Fruit fly (Drosophila melanogaster) whole organism, embryonic: ENCODE data around the gene CG8483.

Experiments
- ATbp ChIP-seq: fragments of 200-800 bp; sonication (Bioruptor generic); optimal IDR thresholded peaks from 2 replicates; lab custom pipeline; 2017; ENCODE audit warnings: missing biosample characterization, mild to moderate bottlenecking, missing genetic modification characterization, missing genetic modification reagents
- Asciz ChIP-seq: fragments of 200-800 bp; sonication (Bioruptor generic); optimal IDR thresholded peaks from 2 replicates; lab custom pipeline; 2017; ENCODE audit warnings: missing biosample characterization, mild to moderate bottlenecking, missing genetic modification characterization, missing genetic modification reagents
- BEAF-32 ChIP-seq: fragments of 200-800 bp; sonication (Bioruptor generic); optimal IDR thresholded peaks from 3 replicates; lab custom pipeline; 2017; ENCODE audit warnings: missing biosample characterization, missing genetic modification characterization, mild to moderate bottlenecking, moderate library complexity, missing genetic modification reagents
- Blimp-1 ChIP-seq: fragments of 200-800 bp; sonication (Bioruptor generic); optimal IDR thresholded peaks from 3 replicates; lab custom pipeline; 2018; ENCODE audit warnings: missing biosample characterization, missing genetic modification characterization, mild to moderate bottlenecking, moderate library complexity, missing genetic modification reagents
- Bteb2 ChIP-seq: fragments of 200-800 bp; sonication (Bioruptor generic); optimal IDR thresholded peaks from 2 replicates; lab custom pipeline; 2016; ENCODE audit warnings: missing biosample characterization, missing genetic modification characterization
- CG12659 ChIP-seq: fragments of 200-800 bp; sonication (Bioruptor generic); optimal IDR thresholded peaks from 3 replicates; lab custom pipeline; 2017; ENCODE audit warnings: mild to moderate bottlenecking, missing biosample characterization, missing genetic modification reagents, missing genetic modification characterization
- CG15601 ChIP-seq: fragments of 200-800 bp; sonication (Bioruptor generic); optimal IDR thresholded peaks from 3 replicates; lab custom pipeline; 2019; ENCODE audit warnings: missing biosample characterization, mild to moderate bottlenecking, missing genetic modification characterization, moderate library complexity
- CG17385 ChIP-seq: fragments of 200-800 bp; sonication (Bioruptor generic); optimal IDR thresholded peaks from 3 replicates; lab custom pipeline; 2018; ENCODE audit warnings: missing biosample characterization, mild to moderate bottlenecking, missing genetic modification characterization
- CG17829 ChIP-seq: fragments of 200-800 bp; optimal IDR thresholded peaks from 2 replicates; lab custom pipeline; 2019; ENCODE audit warnings: missing biosample characterization, mild to moderate bottlenecking, missing genetic modification characterization, moderate library complexity
- CG18764 ChIP-seq: fragments of 200-800 bp; sonication (Bioruptor generic); optimal IDR thresholded peaks from 3 replicates; lab custom pipeline; 2016; ENCODE audit warnings: missing biosample characterization, missing genetic modification characterization
- CG2129 ChIP-seq: fragments of 200-800 bp; sonication (Bioruptor generic); IDR thresholded peaks from 2 replicates; pipeline ENCODE4 v1.3.6; 2022; ENCODE audit warnings: missing biosample characterization, missing genetic modification characterization; ENCODE audit not compliant: partially characterized antibody
- CG3163 ChIP-seq: fragments of 200-800 bp; sonication (Bioruptor generic); optimal IDR thresholded peaks from 3 replicates; lab custom pipeline; 2016; ENCODE audit warnings: missing biosample characterization, missing genetic modification characterization
- CG6813 ChIP-seq: fragments of 200-800 bp; sonication (Bioruptor generic); optimal IDR thresholded peaks from 2 replicates; lab custom pipeline; 2017; ENCODE audit warnings: missing biosample characterization, missing genetic modification characterization, mild to moderate bottlenecking, moderate library complexity, missing genetic modification reagents
- CG9437 ChIP-seq: fragments of 200-800 bp; sonication (Bioruptor generic); optimal IDR thresholded peaks from 2 replicates; lab custom pipeline; 2018; ENCODE audit warnings: missing biosample characterization, mild to moderate bottlenecking, missing genetic modification characterization
- CG9876 ChIP-seq: fragments of 200-800 bp; sonication (Bioruptor generic); optimal IDR thresholded peaks from 2 replicates; lab custom pipeline; 2016; ENCODE audit warnings: missing biosample characterization, missing genetic modification characterization
- Dll ChIP-seq: fragments of 200-800 bp; sonication (Bioruptor generic); IDR thresholded peaks from 4 replicates; pipeline ENCODE4 v1.3.6; 2022; ENCODE audit warnings: missing biosample characterization, missing genetic modification characterization; ENCODE audit not compliant: partially characterized antibody
- Dp ChIP-seq: fragments of 200-800 bp; sonication (Bioruptor generic); optimal IDR thresholded peaks from 2 replicates; lab custom pipeline; 2018; ENCODE audit warnings: missing biosample characterization, mild to moderate bottlenecking, missing genetic modification characterization, moderate library complexity
- Fer3 ChIP-seq: fragments of 200-800 bp; sonication (Bioruptor generic); optimal IDR thresholded peaks from 2 replicates; lab custom pipeline; 2018; ENCODE audit warnings: missing biosample characterization, mild to moderate bottlenecking, missing genetic modification characterization, moderate library complexity
- GATAe ChIP-seq: fragments of 200-800 bp; sonication (Bioruptor generic); conservative IDR thresholded peaks from 2 replicates; pipeline ENCODE4 v1.3.6; 2022; ENCODE audit warnings: missing biosample characterization, missing genetic modification characterization
- H15 ChIP-seq: fragments of 200-800 bp; sonication (Bioruptor generic); IDR thresholded peaks from 3 replicates; pipeline ENCODE4 v1.3.6; 2022; ENCODE audit warnings: missing biosample characterization, missing genetic modification characterization
- HLH4C ChIP-seq: fragments of 200-800 bp; sonication (Bioruptor generic); IDR thresholded peaks from 3 replicates; pipeline ENCODE4 v1.3.6; 2022; ENCODE audit warnings: missing biosample characterization, missing genetic modification characterization; ENCODE audit not compliant: partially characterized antibody
- HmgD ChIP-seq: fragments of 200-800 bp; sonication (Bioruptor generic); optimal IDR thresholded peaks from 3 replicates; lab custom pipeline; 2016; ENCODE audit warnings: missing biosample characterization, missing genetic modification characterization
- Hr39 ChIP-seq: fragments of >200 bp; optimal IDR thresholded peaks from 2 replicates; lab custom pipeline; 2017
- Hr51 ChIP-seq, 2 experiments: fragments of 200-800 bp; sonication (Bioruptor generic); optimal IDR thresholded peaks; 2 replicates in 1 of 2; 3 replicates in 1 of 2; lab custom pipeline; 2016 to 2018; ENCODE audit warnings: missing biosample characterization in 2 of 2, missing genetic modification characterization in 2 of 2, mild to moderate bottlenecking in 1 of 2, moderate library complexity in 1 of 2
- Jarid2 ChIP-seq: fragments of 200-800 bp; sonication (Bioruptor generic); optimal IDR thresholded peaks from 3 replicates; lab custom pipeline; 2017; ENCODE audit warnings: mild to moderate bottlenecking, missing biosample characterization, missing genetic modification reagents, missing genetic modification characterization
- Lim3 ChIP-seq: fragments of 200-800 bp; sonication (Bioruptor generic); IDR thresholded peaks from 2 replicates; pipeline ENCODE4 v1.3.6; 2022; ENCODE audit warnings: missing biosample characterization, missing genetic modification characterization
- MESR4 ChIP-seq: fragments of 200-800 bp; sonication (Bioruptor generic); optimal IDR thresholded peaks from 2 replicates; lab custom pipeline; 2018; ENCODE audit warnings: missing biosample characterization, mild to moderate bottlenecking, missing genetic modification characterization, moderate library complexity
- Med ChIP-seq: fragments of 200-800 bp; sonication (Bioruptor generic); peaks from one replicate; lab custom pipeline; 2016; ENCODE audit warnings: missing biosample characterization, missing genetic modification characterization, mild to moderate bottlenecking, inconsistent platforms, moderate library complexity
- Optix ChIP-seq: fragments of 200-800 bp; sonication (Bioruptor generic); IDR thresholded peaks from 3 replicates; pipeline ENCODE4 v1.3.6; 2022; ENCODE audit warnings: missing biosample characterization, missing genetic modification characterization
- PHDP ChIP-seq: fragments of 200-800 bp; sonication (Bioruptor generic); optimal IDR thresholded peaks from 3 replicates; lab custom pipeline; 2018; ENCODE audit warnings: missing biosample characterization, mild to moderate bottlenecking, missing genetic modification characterization, moderate library complexity
- Ptx1 ChIP-seq: fragments of 200-800 bp; sonication (Bioruptor generic); IDR thresholded peaks from 2 replicates; pipeline ENCODE4 v1.3.6; 2022; ENCODE audit warnings: missing biosample characterization, missing genetic modification characterization
- Rfx ChIP-seq: fragments of 200-800 bp; sonication (Bioruptor generic); IDR thresholded peaks from 2 replicates; pipeline ENCODE4 v1.3.6; 2022; ENCODE audit warnings: missing biosample characterization, missing genetic modification characterization
- Sry-β ChIP-seq: fragments of 200-800 bp; sonication (Bioruptor generic); optimal IDR thresholded peaks from 2 replicates; lab custom pipeline; 2018; ENCODE audit warnings: missing biosample characterization, mild to moderate bottlenecking, missing genetic modification characterization, moderate library complexity
- Trl ChIP-seq, 3 experiments: fragments of >200 bp in 2 of 3; fragments of 200-800 bp in 1 of 3; sonication (Bioruptor generic) in 1 of 3; optimal IDR thresholded peaks; 2 replicates in 1 of 3; 3 replicates in 2 of 3; lab custom pipeline; 2016 to 2017; ENCODE audit warnings: missing biosample characterization in 1 of 3, missing genetic modification characterization in 1 of 3
- bab2 ChIP-seq: fragments of 200-800 bp; sonication (Bioruptor generic); optimal IDR thresholded peaks from 2 replicates; lab custom pipeline; 2016; ENCODE audit warnings: missing biosample characterization, missing genetic modification characterization
- ci ChIP-seq: fragments of 200-800 bp; sonication (Bioruptor generic); IDR thresholded peaks from 3 replicates; pipeline ENCODE4 v1.3.6; 2022; ENCODE audit warnings: missing biosample characterization, missing genetic modification characterization
- da ChIP-seq: fragments of 200-800 bp; sonication (Bioruptor generic); optimal IDR thresholded peaks from 2 replicates; lab custom pipeline; 2016; ENCODE audit warnings: missing biosample characterization, missing genetic modification characterization
- fd3F ChIP-seq: fragments of 200-800 bp; sonication (Bioruptor generic); optimal IDR thresholded peaks from 2 replicates; lab custom pipeline; 2018; ENCODE audit warnings: missing biosample characterization, mild to moderate bottlenecking, missing genetic modification characterization, moderate library complexity
- nmo ChIP-seq: fragments of 200-800 bp; sonication (Bioruptor generic); optimal IDR thresholded peaks from 2 replicates; lab custom pipeline; 2018; ENCODE audit warnings: missing biosample characterization, mild to moderate bottlenecking, missing genetic modification characterization, moderate library complexity
- onecut ChIP-seq: fragments of 200-800 bp; sonication (Bioruptor generic); IDR thresholded peaks from 2 replicates; pipeline ENCODE4 v1.3.6; 2022; ENCODE audit warnings: missing biosample characterization, missing genetic modification characterization
- p53 ChIP-seq: fragments of 200-800 bp; sonication (Bioruptor generic); optimal IDR thresholded peaks from 2 replicates; lab custom pipeline; 2016; ENCODE audit warnings: missing biosample characterization, missing genetic modification characterization
- phol ChIP-seq: fragments of 200-800 bp; sonication (Bioruptor generic); optimal IDR thresholded peaks from 3 replicates; lab custom pipeline; 2018; ENCODE audit warnings: missing biosample characterization, mild to moderate bottlenecking, missing genetic modification characterization, moderate library complexity
- prd ChIP-seq, 3 experiments: fragments of >200 bp in 2 of 3; fragments of 200-800 bp in 1 of 3; sonication (Bioruptor generic) in 1 of 3; optimal IDR thresholded peaks in 2 of 3; IDR thresholded peaks in 1 of 3; 2 replicates in 2 of 3; 3 replicates in 1 of 3; pipeline versions ENCODE4 v1.3.6 to Lab custom; 2017 to 2022; ENCODE audit warnings: missing biosample characterization in 1 of 3, missing genetic modification characterization in 1 of 3
- stwl ChIP-seq: fragments of 200-800 bp; sonication (Bioruptor generic); optimal IDR thresholded peaks from 3 replicates; lab custom pipeline; 2018; ENCODE audit warnings: missing biosample characterization, mild to moderate bottlenecking, missing genetic modification characterization, moderate library complexity
- vfl ChIP-seq: fragments of 200-800 bp; sonication (Bioruptor generic); optimal IDR thresholded peaks from 2 replicates; lab custom pipeline; 2016; ENCODE audit warnings: missing biosample characterization, missing genetic modification characterization
- z ChIP-seq: fragments of 200-800 bp; sonication (Bioruptor generic); IDR thresholded peaks from 3 replicates; pipeline ENCODE4 v1.3.6; 2022; ENCODE audit warnings: missing biosample characterization, missing genetic modification characterization
- zen ChIP-seq: fragments of 200-800 bp; sonication (Bioruptor generic); optimal IDR thresholded peaks from 3 replicates; lab custom pipeline; 2018; ENCODE audit warnings: missing biosample characterization, mild to moderate bottlenecking, missing genetic modification characterization, moderate library complexity
- zf30C ChIP-seq: fragments of 200-800 bp; sonication (Bioruptor generic); optimal IDR thresholded peaks from 3 replicates; lab custom pipeline; 2018; ENCODE audit warnings: missing biosample characterization, mild to moderate bottlenecking, missing genetic modification characterization

CG8483 gene

dm6 chr3R:13258696-13259567 is 44.7 kb upstream of the CG8483 start, which contains the start of gene Ace (continued):
- TF ChIP-seq Blimp-1 (GFP tag; lab: Kevin White, UChicago) (no peak), onecut (peak; percentile 66), bab2 (no peak), Trl (optimal IDR thresholded peaks at IDR 0.05; lab: Kevin White, UChicago) (peak; percentile 80 to 93), Trl (GFP tag; optimal IDR thresholded peaks at IDR 0.05; lab: Kevin White, UChicago) (no peak), Med (GFP tag; lab: Kevin White, UChicago) (peak; percentile 26), Sry-β (GFP tag; lab: Kevin White, UChicago) (no peak), CG17829 (tag; lab: Kevin White, UChicago) (no peak), Asciz (peak; percentile 36), BEAF-32 (no peak), CG6813 (GFP tag; lab: Kevin White, UChicago) (peak; percentile 2), CG9876 (no peak), z (0 out of 3 replicates have a peak, but pooled peaks have one; percentile 29), nmo (GFP tag; lab: Kevin White, UChicago) (no peak), PHDP (peak; percentile 19), CG17385 (GFP tag; lab: Kevin White, UChicago) (no peak), Rfx (no peak), Ptx1 (no peak), vfl (GFP tag; lab: Kevin White, UChicago) (no peak), CG3163 (peak; percentile 32), stwl (tag; lab: Kevin White, UChicago) (no peak), Dll (GFP tag; lab: Robert Waterston, UW) (0 out of 4 replicates have a peak, but pooled peaks have one; percentile 22), HmgD (GFP tag; lab: Kevin White, UChicago) (no peak), Dp (GFP tag; lab: Kevin White, UChicago) (no peak), CG2129 (GFP tag; lab: Robert Waterston, UW) (no peak), p53 (GFP tag; lab: Kevin White, UChicago) (no peak), CG12659 (GFP tag; lab: Kevin White, UChicago) (peak; percentile 19), MESR4 (GFP tag; lab: Kevin White, UChicago) (no peak), prd (optimal IDR thresholded peaks at IDR 0.05; lab: Kevin White, UChicago) (no peak), prd (GFP tag; IDR thresholded peaks at IDR 0.05; lab: Robert Waterston, UW) (no peak), da (GFP tag; lab: Kevin White, UChicago) (no peak), H15 (GFP tag; lab: Robert Waterston, UW) (no peak), Lim3 (GFP tag; lab: Robert Waterston, UW) (no peak), HLH4C (GFP tag; lab: Robert Waterston, UW) (no peak), zf30C (GFP tag; lab: Kevin White, UChicago) (no peak), ATbp (GFP tag; lab: Kevin White, UChicago) (peak; percentile 11), Jarid2 (GFP tag; lab: Kevin White, UChicago) (peak; percentile 52)

dm6 chr3R:13257110-13257509 is 42.8 kb upstream of the CG8483 start:
- TF ChIP-seq fd3F = no peak
- TF ChIP-seq Sry-β (GFP tag; lab: Kevin White, UChicago) = no peak
- TF ChIP-seq Hr51 (GFP tag; optimal IDR thresholded peaks at IDR 0.05; lab: Kevin White, UChicago) = peak in 1 of 2 experiments; percentile 20
- TF ChIP-seq CG15601 (tag; lab: Kevin White, UChicago) = no peak
- TF ChIP-seq Lim3 (GFP tag; lab: Robert Waterston, UW) = no peak
- TF ChIP-seq zen = no peak
- TF ChIP-seq Bteb2 = no peak
- no peak for TF ChIP-seq Fer3 (tag; lab: Kevin White, UChicago)
- TF ChIP-seq GATAe (GFP tag; lab: Robert Waterston, UW) = no peak
- TF ChIP-seq CG17829 (tag; lab: Kevin White, UChicago) = no peak
- TF ChIP-seq Hr39 (lab: Kevin White, UChicago) = no peak
- TF ChIP-seq ci (GFP tag; lab: Robert Waterston, UW) = no peak
- TF ChIP-seq Optix (GFP tag; lab: Robert Waterston, UW) = no peak
- TF ChIP-seq phol (tag; lab: Kevin White, UChicago) = no peak
- no peak for TF ChIP-seq CG18764 (GFP tag; lab: Kevin White, UChicago)
- TF ChIP-seq CG9437 = no peak
